ENCODE assay signal across 1 fruit fly cellular context in genomic region chr2L:18839143-18839872, dm6.
TF ChIP-seq lines count a peak whose summit lies in the region.

Gene CG10600 (minus strand): TSS chr2L:18839679.

TF ChIP-seq in whole organism, embryonic, 481 proteins besides CTCF, POLR2A, EP300 and RAD21 (continued from another document and continues in another):
- TF ChIP-seq Opbp (GFP tag; IDR thresholded peaks at IDR 0.05; lab: Robert Waterston, UW; ENCODE audit: partially characterized antibody) (peak; percentile 90), CG11398 (GFP tag; optimal IDR thresholded peaks at IDR 0.05; lab: Kevin White, UChicago) (peak; percentile 77), Ada2b (GFP tag; IDR thresholded peaks at IDR 0.05; lab: Robert Waterston, UW) (peak; percentile 44), psq (GFP tag; optimal IDR thresholded peaks at IDR 0.05; lab: Kevin White, UChicago) (peak; percentile 69), Pdp1 (GFP tag; optimal IDR thresholded peaks at IDR 0.05; lab: Kevin White, UChicago) (peak; percentile 84), CG42726 (GFP tag; IDR thresholded peaks at IDR 0.05; lab: Robert Waterston, UW; ENCODE audit: partially characterized antibody) (peak; percentile 91), CG14860 (GFP tag; IDR thresholded peaks at IDR 0.05; lab: Robert Waterston, UW; ENCODE audit: partially characterized antibody) (peak; percentile 76), nmo (GFP tag; optimal IDR thresholded peaks at IDR 0.05; lab: Kevin White, UChicago) (peak; percentile 62), CG33557 (GFP tag; optimal IDR thresholded peaks at IDR 0.05; lab: Kevin White, UChicago) (peak; percentile 46), hth (optimal IDR thresholded peaks at IDR 0.05; lab: Kevin White, UChicago) (no peak), crc (GFP tag; optimal IDR thresholded peaks at IDR 0.05; lab: Kevin White, UChicago) (peak; percentile 78), Atf3 (GFP tag; optimal IDR thresholded peaks at IDR 0.05; lab: Kevin White, UChicago) (peak; percentile 84), danr (GFP tag; IDR thresholded peaks at IDR 0.05; lab: Robert Waterston, UW) (no peak), CG4854 (GFP tag; optimal IDR thresholded peaks at IDR 0.05; lab: Kevin White, UChicago) (peak; percentile 87), CG5180 (GFP tag; optimal IDR thresholded peaks at IDR 0.05; lab: Kevin White, UChicago) (peak; percentile 9), fd64A (GFP tag; optimal IDR thresholded peaks at IDR 0.05; lab: Kevin White, UChicago) (peak; percentile 10), trh (GFP tag; optimal IDR thresholded peaks at IDR 0.05; lab: Kevin White, UChicago) (peak; percentile 56), sob (GFP tag; IDR thresholded peaks at IDR 0.05; lab: Robert Waterston, UW) (peak; percentile 92), pros (GFP tag; optimal IDR thresholded peaks at IDR 0.05; lab: Kevin White, UChicago) (no peak), ssp (GFP tag; IDR thresholded peaks at IDR 0.05; lab: Robert Waterston, UW) (peak; percentile 66), Gug (GFP tag; IDR thresholded peaks at IDR 0.05; lab: Robert Waterston, UW) (peak; percentile 66; the same call in 3 of the 4 replicates), slou (GFP tag; optimal IDR thresholded peaks at IDR 0.05; lab: Kevin White, UChicago) (peak; percentile 67), CG10431 (GFP tag; optimal IDR thresholded peaks at IDR 0.05; lab: Kevin White, UChicago) (peak; percentile 35), Adf1 (GFP tag; IDR thresholded peaks at IDR 0.05; lab: Robert Waterston, UW) (peak; percentile 51), sug (tag; optimal IDR thresholded peaks at IDR 0.05; lab: Kevin White, UChicago) (peak; percentile 80), CG12942 (GFP tag; optimal IDR thresholded peaks at IDR 0.05; lab: Kevin White, UChicago) (peak; percentile 86), dysf (GFP tag; IDR thresholded peaks at IDR 0.05; lab: Robert Waterston, UW) (peak; percentile 77), CG10959 (GFP tag; IDR thresholded peaks at IDR 0.05; lab: Robert Waterston, UW) (peak; percentile 53), CG11723 (GFP tag; optimal IDR thresholded peaks at IDR 0.05; lab: Kevin White, UChicago) (peak; percentile 73), CG7928 (GFP tag; optimal IDR thresholded peaks at IDR 0.05; lab: Kevin White, UChicago) (peak; percentile 58), knrl (GFP tag; IDR thresholded peaks at IDR 0.05; lab: Robert Waterston, UW; ENCODE audit: partially characterized antibody) (peak; percentile 85), CG31224 (GFP tag; IDR thresholded peaks at IDR 0.05; lab: Robert Waterston, UW) (peak; percentile 52), usp (GFP tag; optimal IDR thresholded peaks at IDR 0.05; lab: Kevin White, UChicago) (no peak), sna (GFP tag; IDR thresholded peaks at IDR 0.05; lab: Robert Waterston, UW; ENCODE audit: partially characterized antibody) (peak; percentile 67), Hr78 (GFP tag; optimal IDR thresholded peaks at IDR 0.05; lab: Kevin White, UChicago) (no peak), CoRest (tag; optimal IDR thresholded peaks at IDR 0.05; lab: Kevin White, UChicago) (peak; percentile 72), CG16815 (GFP tag; optimal IDR thresholded peaks at IDR 0.05; lab: Kevin White, UChicago) (peak; percentile 55), hbn (GFP tag; IDR thresholded peaks at IDR 0.05; lab: Robert Waterston, UW; ENCODE audit: partially characterized antibody) (peak; percentile 84), CG1529 (GFP tag; optimal IDR thresholded peaks at IDR 0.05; lab: Kevin White, UChicago) (peak; percentile 39), stc (GFP tag; IDR thresholded peaks at IDR 0.05; lab: Robert Waterston, UW) (peak; percentile 47; the same call in 1 of the 2 replicates), ranshi (GFP tag; IDR thresholded peaks at IDR 0.05; lab: Robert Waterston, UW) (peak; percentile 62), Chrac-16 (GFP tag; optimal IDR thresholded peaks at IDR 0.05; lab: Kevin White, UChicago) (peak; percentile 79), gfzf (GFP tag; optimal IDR thresholded peaks at IDR 0.05; lab: Kevin White, UChicago) (peak; percentile 44), CG13775 (GFP tag; optimal IDR thresholded peaks at IDR 0.05; lab: Kevin White, UChicago) (peak; percentile 46), CG8359 (GFP tag; optimal IDR thresholded peaks at IDR 0.05; lab: Kevin White, UChicago; ENCODE audit: borderline replicate concordance) (peak; percentile 38), CG12104 (GFP tag; optimal IDR thresholded peaks at IDR 0.05; lab: Kevin White, UChicago) (peak; percentile 56), CG11085 (GFP tag; IDR thresholded peaks at IDR 0.05; lab: Robert Waterston, UW) (peak; percentile 76), CG31365 (tag; optimal IDR thresholded peaks at IDR 0.05; lab: Kevin White, UChicago) (peak; percentile 67), HLH4C (GFP tag; IDR thresholded peaks at IDR 0.05; lab: Robert Waterston, UW; ENCODE audit: partially characterized antibody) (peak; percentile 79), CG18262 (tag; optimal IDR thresholded peaks at IDR 0.05; lab: Kevin White, UChicago) (peak; percentile 53), Oli (tag; optimal IDR thresholded peaks at IDR 0.05; lab: Kevin White, UChicago) (peak; percentile 42), CG13287 (GFP tag; IDR thresholded peaks at IDR 0.05; lab: Robert Waterston, UW; ENCODE audit: partially characterized antibody) (peak; percentile 90), Drgx (GFP tag; IDR thresholded peaks at IDR 0.05; lab: Robert Waterston, UW) (no peak), CG43689 (GFP tag; IDR thresholded peaks at IDR 0.05; lab: Robert Waterston, UW) (no peak), CG6272 (GFP tag; IDR thresholded peaks at IDR 0.05; lab: Robert Waterston, UW) (peak; percentile 30; the same call in 1 of the 2 replicates), salm (tag; optimal IDR thresholded peaks at IDR 0.05; lab: Kevin White, UChicago) (no peak), CG6791 (GFP tag; IDR thresholded peaks at IDR 0.05; lab: Robert Waterston, UW; ENCODE audit: partially characterized antibody) (peak; percentile 97), CG8765 (GFP tag; IDR thresholded peaks at IDR 0.05; lab: Robert Waterston, UW) (peak; percentile 43; the same call in 1 of the 2 replicates), CG17361 (GFP tag; IDR thresholded peaks at IDR 0.05; lab: Robert Waterston, UW) (peak; percentile 69), CG8290 (GFP tag; optimal IDR thresholded peaks at IDR 0.05; lab: Kevin White, UChicago) (peak; percentile 98), CG8290 (tag; optimal IDR thresholded peaks at IDR 0.05; lab: Kevin White, UChicago) (peak; percentile 75 to 95), tin (GFP tag; optimal IDR thresholded peaks at IDR 0.05; lab: Kevin White, UChicago) (peak; percentile 89), gcm2 (GFP tag; optimal IDR thresholded peaks at IDR 0.05; lab: Kevin White, UChicago) (peak; percentile 75), ac (GFP tag; optimal IDR thresholded peaks at IDR 0.05; lab: Kevin White, UChicago) (peak; percentile 30), CG8089 (GFP tag; optimal IDR thresholded peaks at IDR 0.05; lab: Kevin White, UChicago) (peak; percentile 71), CG9437 (GFP tag; optimal IDR thresholded peaks at IDR 0.05; lab: Kevin White, UChicago) (peak; percentile 59), CG32532 (GFP tag; IDR thresholded peaks at IDR 0.05; lab: Robert Waterston, UW) (peak; percentile 86), ERR (GFP tag; optimal IDR thresholded peaks at IDR 0.05; lab: Kevin White, UChicago) (peak; percentile 90), ken (GFP tag; IDR thresholded peaks at IDR 0.05; lab: Robert Waterston, UW) (peak; percentile 74; the same call in 2 of the 3 replicates), dati (GFP tag; IDR thresholded peaks at IDR 0.05; lab: Robert Waterston, UW) (peak; percentile 46; the same call in 1 of the 2 replicates), CG12071 (GFP tag; optimal IDR thresholded peaks at IDR 0.05; lab: Kevin White, UChicago) (peak; percentile 48), Doc2 (GFP tag; IDR thresholded peaks at IDR 0.05; lab: Robert Waterston, UW) (0 out of 2 replicates have a peak, but pooled peaks have one; percentile 47), sqz (GFP tag; optimal IDR thresholded peaks at IDR 0.05; lab: Kevin White, UChicago) (peak; percentile 99), CG8281 (tag; optimal IDR thresholded peaks at IDR 0.05; lab: Kevin White, UChicago) (no peak), CG4707 (GFP tag; optimal IDR thresholded peaks at IDR 0.05; lab: Kevin White, UChicago) (peak; percentile 47), bab2 (GFP tag; optimal IDR thresholded peaks at IDR 0.05; lab: Kevin White, UChicago) (peak; percentile 84), unpg (GFP tag; optimal IDR thresholded peaks at IDR 0.05; lab: Kevin White, UChicago) (peak; percentile 65), sr (GFP tag; IDR thresholded peaks at IDR 0.05; lab: Robert Waterston, UW) (0 out of 3 replicates have a peak, but pooled peaks have one; percentile 11), CkIIα-i1 (GFP tag; IDR thresholded peaks at IDR 0.05; lab: Robert Waterston, UW) (no peak), CG18764 (GFP tag; optimal IDR thresholded peaks at IDR 0.05; lab: Kevin White, UChicago) (peak; percentile 81), Asciz (GFP tag; optimal IDR thresholded peaks at IDR 0.05; lab: Kevin White, UChicago) (no peak), CG31388 (GFP tag; optimal IDR thresholded peaks at IDR 0.05; lab: Kevin White, UChicago) (peak; percentile 36), TFAM (GFP tag; optimal IDR thresholded peaks at IDR 0.05; lab: Kevin White, UChicago) (no peak), zf30C (GFP tag; optimal IDR thresholded peaks at IDR 0.05; lab: Kevin White, UChicago) (peak; percentile 12), CG34422 (GFP tag; IDR thresholded peaks at IDR 0.05; lab: Robert Waterston, UW) (peak; percentile 92), inv (GFP tag; IDR thresholded peaks at IDR 0.05; lab: Robert Waterston, UW; ENCODE audit: partially characterized antibody) (peak; percentile 83), CG3065 (GFP tag; optimal IDR thresholded peaks at IDR 0.05; lab: Kevin White, UChicago) (peak; percentile 84), Med (GFP tag; lab: Kevin White, UChicago) (peak; percentile 98), CG13624 (GFP tag; optimal IDR thresholded peaks at IDR 0.05; lab: Kevin White, UChicago) (peak; percentile 91), Blimp-1 (GFP tag; optimal IDR thresholded peaks at IDR 0.05; lab: Kevin White, UChicago) (no peak), tap (tag; optimal IDR thresholded peaks at IDR 0.05; lab: Kevin White, UChicago) (peak; percentile 18), row (GFP tag; IDR thresholded peaks at IDR 0.05; lab: Robert Waterston, UW) (peak; percentile 55), Dip3 (GFP tag; optimal IDR thresholded peaks at IDR 0.05; lab: Kevin White, UChicago) (peak; percentile 91), CG4404 (GFP tag; IDR thresholded peaks at IDR 0.05; lab: Robert Waterston, UW) (no peak), CG8388 (GFP tag; optimal IDR thresholded peaks at IDR 0.05; lab: Kevin White, UChicago) (no peak), insv (GFP tag; optimal IDR thresholded peaks at IDR 0.05; lab: Kevin White, UChicago) (peak in 1 of 2 experiments; percentile 79), hb (GFP tag; IDR thresholded peaks at IDR 0.05; lab: Robert Waterston, UW; ENCODE audit: partially characterized antibody) (peak; percentile 67), her (GFP tag; optimal IDR thresholded peaks at IDR 0.05; lab: Kevin White, UChicago) (peak; percentile 89), ab (GFP tag; optimal IDR thresholded peaks at IDR 0.05; lab: Kevin White, UChicago) (no peak), CG1647 (GFP tag; optimal IDR thresholded peaks at IDR 0.05; lab: Kevin White, UChicago) (peak; percentile 84), CG10979 (tag; optimal IDR thresholded peaks at IDR 0.05; lab: Kevin White, UChicago) (peak; percentile 50), Hand (GFP tag; optimal IDR thresholded peaks at IDR 0.05; lab: Kevin White, UChicago) (no peak), seq (GFP tag; IDR thresholded peaks at IDR 0.05; lab: Robert Waterston, UW) (no peak), slbo (GFP tag; IDR thresholded peaks at IDR 0.05; lab: Robert Waterston, UW) (peak; percentile 90), Ets65A (GFP tag; lab: Kevin White, UChicago) (peak; percentile 99), CG9797 (GFP tag; optimal IDR thresholded peaks at IDR 0.05; lab: Kevin White, UChicago) (peak; percentile 56), az2 (GFP tag; optimal IDR thresholded peaks at IDR 0.05; lab: Kevin White, UChicago) (peak; percentile 77), repo (GFP tag; optimal IDR thresholded peaks at IDR 0.05; lab: Kevin White, UChicago) (peak; percentile 85), bbx (GFP tag; IDR thresholded peaks at IDR 0.05; lab: Robert Waterston, UW; ENCODE audit: partially characterized antibody) (peak; percentile 93), CG13123 (GFP tag; optimal IDR thresholded peaks at IDR 0.05; lab: Kevin White, UChicago) (peak; percentile 77), CG34376 (GFP tag; optimal IDR thresholded peaks at IDR 0.05; lab: Kevin White, UChicago) (peak; percentile 81), CG13894 (tag; optimal IDR thresholded peaks at IDR 0.05; lab: Kevin White, UChicago) (peak; percentile 83), dan (GFP tag; IDR thresholded peaks at IDR 0.05; lab: Robert Waterston, UW) (no peak), Nf-YA (GFP tag; IDR thresholded peaks at IDR 0.05; lab: Robert Waterston, UW) (no peak), CG16813 (GFP tag; IDR thresholded peaks at IDR 0.05; lab: Robert Waterston, UW; ENCODE audit: partially characterized antibody) (peak; percentile 85), maf-S (GFP tag; optimal IDR thresholded peaks at IDR 0.05; lab: Kevin White, UChicago) (peak; percentile 81), NK7.1 (GFP tag; optimal IDR thresholded peaks at IDR 0.05; lab: Kevin White, UChicago) (peak; percentile 68), Sox102F (GFP tag; optimal IDR thresholded peaks at IDR 0.05; lab: Kevin White, UChicago) (no peak), Atf-2 (GFP tag; optimal IDR thresholded peaks at IDR 0.05; lab: Kevin White, UChicago) (peak; percentile 74), CG17328 (GFP tag; IDR thresholded peaks at IDR 0.05; lab: Robert Waterston, UW) (peak; percentile 68), tgo (GFP tag; IDR thresholded peaks at IDR 0.05; lab: Robert Waterston, UW) (peak; percentile 38; the same call in 2 of the 3 replicates), Lim3 (GFP tag; IDR thresholded peaks at IDR 0.05; lab: Robert Waterston, UW) (no peak), pnt (GFP tag; optimal IDR thresholded peaks at IDR 0.05; lab: Kevin White, UChicago) (peak; percentile 73), Rx (GFP tag; IDR thresholded peaks at IDR 0.05; lab: Robert Waterston, UW) (peak; percentile 60), caup (GFP tag; optimal IDR thresholded peaks at IDR 0.05; lab: Kevin White, UChicago; ENCODE audit: severe bottlenecking) (peak; percentile 88), wdn (GFP tag; IDR thresholded peaks at IDR 0.05; lab: Robert Waterston, UW) (peak; percentile 54; the same call in 1 of the 2 replicates), B-H2 (GFP tag; optimal IDR thresholded peaks at IDR 0.05; lab: Kevin White, UChicago) (peak; percentile 91), CG11093 (GFP tag; IDR thresholded peaks at IDR 0.05; lab: Robert Waterston, UW) (no peak), ap (GFP tag; IDR thresholded peaks at IDR 0.05; lab: Robert Waterston, UW) (no peak)
